Fruit fly (Drosophila melanogaster) whole organism, embryonic: ENCODE measurements around the gene TMEM216.

Experiments used
- Adf1 ChIP-seq: fragments of 200-800 bp; sonication (Bioruptor generic); IDR thresholded peaks from 2 replicates; pipeline ENCODE4 v1.3.6; 2022; ENCODE audit warnings: missing biosample characterization, missing genetic modification characterization
- BEAF-32 ChIP-seq: fragments of 200-800 bp; sonication (Bioruptor generic); optimal IDR thresholded peaks from 3 replicates; lab custom pipeline; 2017; ENCODE audit warnings: missing biosample characterization, missing genetic modification characterization, mild to moderate bottlenecking, moderate library complexity, missing genetic modification reagents
- CG14441 ChIP-seq: fragments of 200-800 bp; sonication (Bioruptor generic); IDR thresholded peaks from 2 replicates; pipeline ENCODE4 v1.3.6; 2022; ENCODE audit warnings: missing biosample characterization, missing genetic modification characterization
- CG15514 ChIP-seq: fragments of 200-800 bp; sonication (Bioruptor generic); optimal IDR thresholded peaks from 3 replicates; lab custom pipeline; 2017; ENCODE audit warnings: missing biosample characterization, missing genetic modification characterization, mild to moderate bottlenecking, moderate library complexity, missing genetic modification reagents
- CG16863 ChIP-seq: fragments of 200-800 bp; sonication (Bioruptor generic); optimal IDR thresholded peaks from 3 replicates; lab custom pipeline; 2016; ENCODE audit warnings: missing biosample characterization, missing genetic modification characterization
- CG17328 ChIP-seq: fragments of 200-800 bp; sonication (Bioruptor generic); IDR thresholded peaks from 2 replicates; pipeline ENCODE4 v1.3.6; 2022; ENCODE audit warnings: missing biosample characterization, missing genetic modification characterization
- CG17829 ChIP-seq: fragments of 200-800 bp; optimal IDR thresholded peaks from 2 replicates; lab custom pipeline; 2019; ENCODE audit warnings: missing biosample characterization, mild to moderate bottlenecking, missing genetic modification characterization, moderate library complexity
- CG18011 ChIP-seq: fragments of 200-800 bp; sonication (Bioruptor generic); optimal IDR thresholded peaks from 2 replicates; lab custom pipeline; 2017; ENCODE audit warnings: missing biosample characterization, missing genetic modification characterization, mild to moderate bottlenecking, moderate library complexity, missing genotype
- CG18262 ChIP-seq: fragments of 200-800 bp; optimal IDR thresholded peaks from 3 replicates; lab custom pipeline; 2019; ENCODE audit warnings: missing biosample characterization, mild to moderate bottlenecking, missing genetic modification characterization, moderate library complexity
- CG2129 ChIP-seq: fragments of 200-800 bp; sonication (Bioruptor generic); IDR thresholded peaks from 2 replicates; pipeline ENCODE4 v1.3.6; 2022; ENCODE audit warnings: missing biosample characterization, missing genetic modification characterization; ENCODE audit not compliant: partially characterized antibody
- CG2875 ChIP-seq: fragments of 200-800 bp; sonication (Bioruptor generic); optimal IDR thresholded peaks from 2 replicates; lab custom pipeline; 2017; ENCODE audit warnings: missing biosample characterization, mild to moderate bottlenecking, missing genetic modification characterization, missing genetic modification reagents
- CG7271 ChIP-seq: fragments of 200-800 bp; sonication (Bioruptor generic); optimal IDR thresholded peaks from 2 replicates; lab custom pipeline; 2018; ENCODE audit warnings: missing biosample characterization, mild to moderate bottlenecking, missing genetic modification characterization, moderate library complexity
- CG8944 ChIP-seq: fragments of 200-800 bp; sonication (Bioruptor generic); optimal IDR thresholded peaks from 3 replicates; lab custom pipeline; 2016; ENCODE audit warnings: missing biosample characterization, missing genetic modification characterization
- CG9215 ChIP-seq: fragments of 200-800 bp; sonication (Bioruptor generic); IDR thresholded peaks from 2 replicates; pipeline ENCODE4 v1.3.6; 2022; ENCODE audit warnings: missing biosample characterization, missing genetic modification characterization
- Camta ChIP-seq: fragments of 200-800 bp; sonication (Bioruptor generic); optimal IDR thresholded peaks from 2 replicates; lab custom pipeline; 2016; ENCODE audit warnings: missing biosample characterization, missing genetic modification characterization
- D19B ChIP-seq: fragments of 200-800 bp; sonication (Bioruptor generic); optimal IDR thresholded peaks from 2 replicates; lab custom pipeline; 2017; ENCODE audit warnings: missing biosample characterization, mild to moderate bottlenecking, missing genetic modification characterization
- Doc2 ChIP-seq: fragments of 200-800 bp; sonication (Bioruptor generic); IDR thresholded peaks from 2 replicates; pipeline ENCODE4 v1.3.6; 2022; ENCODE audit warnings: missing biosample characterization, missing genetic modification characterization
- Ets65A ChIP-seq: fragments of 200-800 bp; sonication (Bioruptor generic); peaks from one replicate; lab custom pipeline; 2016; ENCODE audit warnings: missing biosample characterization, missing genetic modification characterization
- Fer1 ChIP-seq: fragments of 200-800 bp; sonication (Bioruptor generic); optimal IDR thresholded peaks from 2 replicates; lab custom pipeline; 2017; ENCODE audit warnings: missing biosample characterization, mild to moderate bottlenecking, missing genetic modification characterization
- HHEX ChIP-seq: fragments of 200-800 bp; sonication (Bioruptor generic); optimal IDR thresholded peaks from 3 replicates; lab custom pipeline; 2017; ENCODE audit warnings: missing biosample characterization, mild to moderate bottlenecking, missing genetic modification characterization, missing genetic modification reagents
- Hsf ChIP-seq: fragments of 200-800 bp; sonication (Bioruptor generic); optimal IDR thresholded peaks from 3 replicates; lab custom pipeline; 2016; ENCODE audit warnings: missing biosample characterization, missing genetic modification characterization
- NC2α ChIP-seq: fragments of 200-800 bp; sonication (Bioruptor generic); optimal IDR thresholded peaks from 2 replicates; lab custom pipeline; 2016; ENCODE audit warnings: missing biosample characterization, missing genetic modification characterization
- Nf-YA ChIP-seq: fragments of 200-800 bp; sonication (Bioruptor generic); IDR thresholded peaks from 2 replicates; pipeline ENCODE4 v1.3.6; 2022; ENCODE audit warnings: missing biosample characterization, missing genetic modification characterization
- NfI ChIP-seq: fragments of 200-800 bp; sonication (Bioruptor generic); optimal IDR thresholded peaks from 3 replicates; lab custom pipeline; 2018; ENCODE audit warnings: missing biosample characterization, mild to moderate bottlenecking, missing genetic modification characterization, moderate library complexity
- Sin3A ChIP-seq: fragments of >200 bp; optimal IDR thresholded peaks from 2 replicates; lab custom pipeline; 2018
- Six4 ChIP-seq: fragments of 200-800 bp; sonication (Bioruptor generic); optimal IDR thresholded peaks from 2 replicates; lab custom pipeline; 2016; ENCODE audit warnings: missing biosample characterization, missing genetic modification characterization
- Spps ChIP-seq: fragments of 200-800 bp; sonication (Bioruptor generic); optimal IDR thresholded peaks from 2 replicates; lab custom pipeline; 2018; ENCODE audit warnings: missing biosample characterization, mild to moderate bottlenecking, missing genetic modification characterization
- TFAM ChIP-seq: fragments of 200-800 bp; sonication (Bioruptor generic); optimal IDR thresholded peaks from 2 replicates; lab custom pipeline; 2017; ENCODE audit warnings: missing biosample characterization, missing genetic modification characterization, inconsistent platforms
- Taf1 ChIP-seq: fragments of 200-800 bp; sonication (Bioruptor generic); IDR thresholded peaks from 2 replicates; pipeline ENCODE4 v1.3.6; 2022; ENCODE audit warnings: missing biosample characterization, missing genetic modification characterization
- Tbp ChIP-seq: fragments of >200 bp; optimal IDR thresholded peaks from 2 replicates; lab custom pipeline; 2018; ENCODE audit warnings: missing biosample characterization, missing genetic modification characterization
- Usf ChIP-seq: fragments of 200-800 bp; sonication (Bioruptor generic); optimal IDR thresholded peaks from 2 replicates; lab custom pipeline; 2017; ENCODE audit warnings: missing genotype, missing biosample characterization, missing genetic modification characterization
- ab ChIP-seq: fragments of 200-800 bp; sonication (Bioruptor generic); optimal IDR thresholded peaks from 2 replicates; lab custom pipeline; 2016; ENCODE audit warnings: missing biosample characterization, missing genetic modification characterization
- ato ChIP-seq: fragments of 200-800 bp; sonication (Bioruptor generic); IDR thresholded peaks from 2 replicates; pipeline ENCODE4 v1.3.6; 2022; ENCODE audit warnings: missing biosample characterization, missing genetic modification characterization; ENCODE audit not compliant: partially characterized antibody
- bsh ChIP-seq, 2 experiments: fragments of 200-800 bp; sonication (Bioruptor generic); optimal IDR thresholded peaks; 2 replicates each; lab custom pipeline; 2017 to 2018; ENCODE audit warnings: mild to moderate bottlenecking in 2 of 2, missing biosample characterization in 2 of 2, missing genetic modification characterization in 2 of 2, moderate library complexity in 1 of 2
- btn ChIP-seq: fragments of 200-800 bp; sonication (Bioruptor generic); optimal IDR thresholded peaks from 2 replicates; lab custom pipeline; 2016; ENCODE audit warnings: missing biosample characterization, missing genetic modification characterization
- cad ChIP-seq: fragments of >200 bp; optimal IDR thresholded peaks from 2 replicates; lab custom pipeline; 2017; ENCODE audit warnings: missing biosample characterization, missing genetic modification characterization
- chn ChIP-seq: fragments of 200-800 bp; sonication (Bioruptor generic); optimal IDR thresholded peaks from 2 replicates; lab custom pipeline; 2016; ENCODE audit warnings: missing biosample characterization, missing genetic modification characterization
- danr ChIP-seq: fragments of 200-800 bp; sonication (Bioruptor generic); IDR thresholded peaks from 2 replicates; pipeline ENCODE4 v1.3.6; 2022; ENCODE audit warnings: missing biosample characterization, missing genetic modification characterization
- dimm ChIP-seq: fragments of 200-800 bp; sonication (Bioruptor generic); IDR thresholded peaks from 2 replicates; pipeline ENCODE4 v1.3.6; 2022; ENCODE audit warnings: missing biosample characterization, missing genetic modification characterization
- fd102C ChIP-seq: fragments of 200-800 bp; sonication (Bioruptor generic); optimal IDR thresholded peaks from 2 replicates; lab custom pipeline; 2018; ENCODE audit warnings: missing biosample characterization, mild to moderate bottlenecking, missing genetic modification characterization, moderate library complexity
- ftz-f1 ChIP-seq: fragments of 200-800 bp; sonication (Bioruptor generic); optimal IDR thresholded peaks from 2 replicates; lab custom pipeline; 2016; ENCODE audit warnings: missing biosample characterization, missing genetic modification characterization
- her ChIP-seq: fragments of 200-800 bp; sonication (Bioruptor generic); optimal IDR thresholded peaks from 2 replicates; lab custom pipeline; 2016; ENCODE audit warnings: missing biosample characterization, missing genetic modification characterization
- lab ChIP-seq: fragments of 200-800 bp; sonication (Bioruptor generic); optimal IDR thresholded peaks from 3 replicates; lab custom pipeline; 2017; ENCODE audit warnings: missing biosample characterization, missing genetic modification characterization, mild to moderate bottlenecking, moderate library complexity, missing genetic modification reagents
- lola ChIP-seq, 3 experiments: fragments of >200 bp in 2 of 3; fragments of 200-800 bp in 1 of 3; sonication (Bioruptor generic) in 1 of 3; optimal IDR thresholded peaks; 2 replicates each; lab custom pipeline; 2017 to 2019; ENCODE audit warnings: missing biosample characterization in 3 of 3, missing genetic modification characterization in 3 of 3, mild to moderate bottlenecking in 1 of 3, moderate library complexity in 1 of 3
- peb ChIP-seq: fragments of 200-800 bp; sonication (Bioruptor generic); IDR thresholded peaks from 2 replicates; pipeline ENCODE4 v1.3.6; 2022; ENCODE audit warnings: missing biosample characterization, missing genetic modification characterization
- sob ChIP-seq: fragments of 200-800 bp; sonication (Bioruptor generic); IDR thresholded peaks from 2 replicates; pipeline ENCODE4 v1.3.6; 2022; ENCODE audit warnings: missing biosample characterization, missing genetic modification characterization
- wek ChIP-seq: fragments of 200-800 bp; sonication (Bioruptor generic); optimal IDR thresholded peaks from 3 replicates; lab custom pipeline; 2018; ENCODE audit warnings: missing biosample characterization, mild to moderate bottlenecking, missing genetic modification characterization, moderate library complexity
- zf30C ChIP-seq: fragments of 200-800 bp; sonication (Bioruptor generic); optimal IDR thresholded peaks from 3 replicates; lab custom pipeline; 2018; ENCODE audit warnings: missing biosample characterization, mild to moderate bottlenecking, missing genetic modification characterization
- zfh2 ChIP-seq: fragments of 200-800 bp; sonication (Bioruptor generic); optimal IDR thresholded peaks from 2 replicates; lab custom pipeline; 2016; ENCODE audit warnings: missing biosample characterization, missing genetic modification characterization

The TMEM216 gene

dm6 chr3R:8670529-8671491, 45.2 kb upstream of the TMEM216 start, which contains the start of gene p (continued):
- TF ChIP-seq wek (peak; percentile 39), CG18011 (no peak), peb (GFP tag; lab: Robert Waterston, UW) (no peak), TFAM (GFP tag; lab: Kevin White, UChicago) (no peak), CG2875 (GFP tag; lab: Kevin White, UChicago) (no peak), sob (no peak), fd102C (GFP tag; lab: Kevin White, UChicago) (no peak), CG9215 (no peak), Usf (no peak), CG2129 (GFP tag; lab: Robert Waterston, UW) (no peak), lola (GFP tag; optimal IDR thresholded peaks at IDR 0.05; lab: Kevin White, UChicago) (no peak), CG16863 (GFP tag; lab: Kevin White, UChicago) (no peak), Taf1 (no peak), chn (GFP tag; lab: Kevin White, UChicago) (peak; percentile 36), D19B (GFP tag; lab: Kevin White, UChicago) (peak; percentile 18), Nf-YA (GFP tag; lab: Robert Waterston, UW) (no peak), CG18262 (tag; lab: Kevin White, UChicago) (peak; percentile 41), CG7271 (tag; lab: Kevin White, UChicago) (peak; percentile 8), Camta (GFP tag; lab: Kevin White, UChicago) (no peak), lab (GFP tag; lab: Kevin White, UChicago) (peak; percentile 60), CG8944 (GFP tag; lab: Kevin White, UChicago) (no peak), Fer1 (GFP tag; lab: Kevin White, UChicago) (peak; percentile 63), CG15514 (GFP tag; lab: Kevin White, UChicago) (peak; percentile 4), ab (GFP tag; lab: Kevin White, UChicago) (no peak), cad (GFP tag; lab: Kevin White, UChicago) (no peak), Tbp (no peak), Ets65A (GFP tag; lab: Kevin White, UChicago) (peak; percentile 10), HHEX (GFP tag; lab: Kevin White, UChicago) (peak; percentile 54), dimm (GFP tag; lab: Robert Waterston, UW) (no peak), Adf1 (GFP tag; lab: Robert Waterston, UW) (no peak), BEAF-32 (GFP tag; lab: Kevin White, UChicago) (no peak), Six4 (GFP tag; lab: Kevin White, UChicago) (peak; percentile 24), danr (GFP tag; lab: Robert Waterston, UW) (no peak), zf30C (GFP tag; lab: Kevin White, UChicago) (no peak), CG17829 (tag; lab: Kevin White, UChicago) (peak; percentile 26), ftz-f1 (GFP tag; lab: Kevin White, UChicago) (no peak), ato (GFP tag; lab: Robert Waterston, UW) (no peak), Spps (tag; lab: Kevin White, UChicago) (no peak), zfh2 (GFP tag; lab: Kevin White, UChicago) (peak; percentile 40), NC2α (GFP tag; lab: Kevin White, UChicago) (peak; percentile 2), bsh (GFP tag; optimal IDR thresholded peaks at IDR 0.05; lab: Kevin White, UChicago) (peak in 1 of 2 experiments; percentile 50), btn (no peak), her (GFP tag; lab: Kevin White, UChicago) (peak; percentile 4), Sin3A (lab: Kevin White, UChicago) (no peak), NfI (GFP tag; lab: Kevin White, UChicago) (peak; percentile 10), CG14441 (GFP tag; lab: Robert Waterston, UW) (no peak), Hsf (GFP tag; lab: Kevin White, UChicago) (peak; percentile 50), CG17328 (GFP tag; lab: Robert Waterston, UW) (0 out of 2 replicates have a peak, but pooled peaks have one; percentile 22), Doc2 (GFP tag; lab: Robert Waterston, UW) (no peak)
